Worm (Caenorhabditis elegans): ENCODE data around the gene daf-14.

Gene daf-14

ce11 chrIV:10250577-10251075 lies at the start of gene daf-14:
Gene daf-14 (plus strand): TSS chrIV:10250627.
- TF ChIP-seq unc-62 (GFP tag; optimal IDR thresholded peaks at IDR 0.05) = no peak

- TF ChIP-seq cnd-1 (tag; optimal IDR thresholded peaks at IDR 0.05) (no peak), elt-3 (tag; optimal IDR thresholded peaks at IDR 0.05) (no peak), unc-120 (tag; optimal IDR thresholded peaks at IDR 0.05; ENCODE audit: poor library complexity, severe bottlenecking) (no peak), ces-1 (GFP tag; optimal IDR thresholded peaks at IDR 0.05) (no peak), lin-32 (GFP tag; optimal IDR thresholded peaks at IDR 0.05) (no peak), nhr-2 (tag; optimal IDR thresholded peaks at IDR 0.05) (no peak), ceh-83 (GFP tag; optimal IDR thresholded peaks at IDR 0.05) (no peak), ceh-39 (tag; optimal IDR thresholded peaks at IDR 0.05) (no peak), lin-13 (tag; optimal IDR thresholded peaks at IDR 0.05) (no peak), flh-1 (GFP tag; optimal IDR thresholded peaks at IDR 0.05) (no peak), zip-8 (tag; optimal IDR thresholded peaks at IDR 0.05) (no peak), tbx-8 (GFP tag; optimal IDR thresholded peaks at IDR 0.05) (no peak), ztf-11 (tag; optimal IDR thresholded peaks at IDR 0.05) (no peak)
Observed at ce11 chrIV:10206182-10206581, 44.2 kb upstream of the daf-14 start, which contains the start of gene K04D7.6. Gene K04D7.6 (minus strand): TSS chrIV:10206282.

ce11 chrIV:10214811-10215210 lies 35.6 kb upstream of the daf-14 start, which contains the start of gene abt-1:
Gene abt-1 (minus strand): TSS chrIV:10214911.
- TF ChIP-seq nhr-76 (tag; optimal IDR thresholded peaks at IDR 0.05) (no peak), ceh-83 (GFP tag; optimal IDR thresholded peaks at IDR 0.05) (no peak), nhr-237 (tag; optimal IDR thresholded peaks at IDR 0.05) (no peak), tbx-8 (GFP tag; optimal IDR thresholded peaks at IDR 0.05) (no peak), ces-1 (GFP tag; optimal IDR thresholded peaks at IDR 0.05) (no peak), flh-1 (GFP tag; optimal IDR thresholded peaks at IDR 0.05) (no peak), unc-120 (tag; optimal IDR thresholded peaks at IDR 0.05; ENCODE audit: poor library complexity, severe bottlenecking) (no peak), zip-8 (tag; optimal IDR thresholded peaks at IDR 0.05) (no peak), sptf-1 (tag; optimal IDR thresholded peaks at IDR 0.05) (no peak), ham-2 (GFP tag; optimal IDR thresholded peaks at IDR 0.05) (no peak), nhr-2 (tag; optimal IDR thresholded peaks at IDR 0.05) (no peak), hlh-1 (tag; optimal IDR thresholded peaks at IDR 0.05) (no peak), cnd-1 (tag; optimal IDR thresholded peaks at IDR 0.05) (no peak), snpc-4 (tag; optimal IDR thresholded peaks at IDR 0.05) (no peak), pha-4 (tag; optimal IDR thresholded peaks at IDR 0.05) (no peak), M03D4.4 (tag; optimal IDR thresholded peaks at IDR 0.05) (no peak), elt-1 (tag; optimal IDR thresholded peaks at IDR 0.05; ENCODE audit: borderline replicate concordance, insufficient read depth) (no peak), elt-3 (tag; optimal IDR thresholded peaks at IDR 0.05) (no peak)

- no peak for TF ChIP-seq elt-3 (tag; optimal IDR thresholded peaks at IDR 0.05)
- no peak for TF ChIP-seq ceh-83 (GFP tag; optimal IDR thresholded peaks at IDR 0.05)
- TF ChIP-seq drap-1 (GFP tag; optimal IDR thresholded peaks at IDR 0.05) = no peak
- TF ChIP-seq ceh-43 (GFP tag; optimal IDR thresholded peaks at IDR 0.05) = no peak
- TF ChIP-seq ces-1 (GFP tag; optimal IDR thresholded peaks at IDR 0.05) = no peak
- no peak for TF ChIP-seq ceh-39 (tag; optimal IDR thresholded peaks at IDR 0.05)
- TF ChIP-seq nhr-76 (tag; optimal IDR thresholded peaks at IDR 0.05) = no peak
- TF ChIP-seq tbx-8 (GFP tag; optimal IDR thresholded peaks at IDR 0.05) = no peak
- no peak for TF ChIP-seq mep-1 (tag; optimal IDR thresholded peaks at IDR 0.05)
- TF ChIP-seq zip-8 (tag; optimal IDR thresholded peaks at IDR 0.05) = no peak
- no peak for TF ChIP-seq bed-3 (GFP tag; optimal IDR thresholded peaks at IDR 0.05)
- TF ChIP-seq nhr-2 (tag; optimal IDR thresholded peaks at IDR 0.05) = no peak
Observed at ce11 chrIV:10215393-10215792, 35.0 kb upstream of the daf-14 start.

ce11 chrIV:10216078-10216477 lies 34.3 kb upstream of the daf-14 start, which contains the start of gene col-124:
Gene col-124 (plus strand): TSS chrIV:10216451.
- TF ChIP-seq cnd-1 (tag; optimal IDR thresholded peaks at IDR 0.05) = no peak
- TF ChIP-seq elt-1 (tag; optimal IDR thresholded peaks at IDR 0.05; ENCODE audit: borderline replicate concordance, insufficient read depth) = no peak
- TF ChIP-seq unc-62 (GFP tag; optimal IDR thresholded peaks at IDR 0.05) = no peak
- no peak for TF ChIP-seq mab-5 (tag; optimal IDR thresholded peaks at IDR 0.05)

ce11 chrIV:10216704-10217296 lies 33.6 kb upstream of the daf-14 start:
- no peak for TF ChIP-seq drap-1 (GFP tag; optimal IDR thresholded peaks at IDR 0.05)
- TF ChIP-seq unc-120 (tag; optimal IDR thresholded peaks at IDR 0.05; ENCODE audit: poor library complexity, severe bottlenecking) = no peak
- TF ChIP-seq elt-3 (tag; optimal IDR thresholded peaks at IDR 0.05) = no peak
